Fruit fly (Drosophila melanogaster): ENCODE results near the gene CG5149.

CG5149 gene

dm6 chr2L:7426326-7427066, 38.4 kb upstream of the CG5149 start, which contains the start of gene muc (continued):
- TF ChIP-seq sens (GFP tag): peak; percentile 90
- peak; percentile 6 for TF ChIP-seq NfI (GFP tag; optimal IDR thresholded peaks at IDR 0.05)
- peak; percentile 51; the same call in 1 of the 3 replicates for TF ChIP-seq vnd (GFP tag; IDR thresholded peaks at IDR 0.05; ENCODE audit: partially characterized antibody)
- no peak for TF ChIP-seq CG11723 (GFP tag; optimal IDR thresholded peaks at IDR 0.05)
- TF ChIP-seq Hr3 (GFP tag; optimal IDR thresholded peaks at IDR 0.05): peak; percentile 34
- TF ChIP-seq prd (optimal IDR thresholded peaks at IDR 0.05): no peak
- TF ChIP-seq prd (GFP tag; IDR thresholded peaks at IDR 0.05): 0 out of 3 replicates have a peak, but pooled peaks have one; percentile 19
- TF ChIP-seq CG3281 (GFP tag; optimal IDR thresholded peaks at IDR 0.05): no peak
- TF ChIP-seq lov (optimal IDR thresholded peaks at IDR 0.05): no peak
- no peak for TF ChIP-seq lov (GFP tag; IDR thresholded peaks at IDR 0.05)
- TF ChIP-seq disco-r (GFP tag; optimal IDR thresholded peaks at IDR 0.05): no peak
- TF ChIP-seq CG31365 (tag; optimal IDR thresholded peaks at IDR 0.05): no peak
- TF ChIP-seq CG5245 (GFP tag; optimal IDR thresholded peaks at IDR 0.05): no peak
- TF ChIP-seq unc-4 (GFP tag; IDR thresholded peaks at IDR 0.05; ENCODE audit: partially characterized antibody): peak; percentile 56
- TF ChIP-seq HLH4C (GFP tag; IDR thresholded peaks at IDR 0.05; ENCODE audit: partially characterized antibody): 0 out of 3 replicates have a peak, but pooled peaks have one; percentile 30
- TF ChIP-seq gsb-n (tag; optimal IDR thresholded peaks at IDR 0.05): peak; percentile 23
- TF ChIP-seq CG16815 (GFP tag; optimal IDR thresholded peaks at IDR 0.05): peak; percentile 4
- peak; percentile 7 for TF ChIP-seq CG18764 (GFP tag; optimal IDR thresholded peaks at IDR 0.05)
- TF ChIP-seq Stat92E (GFP tag; optimal IDR thresholded peaks at IDR 0.05): peak in 1 of 3 experiments; percentile 78
- TF ChIP-seq Dek (tag; optimal IDR thresholded peaks at IDR 0.05): peak; percentile 54
- no peak for TF ChIP-seq CG11695 (GFP tag; IDR thresholded peaks at IDR 0.05)
- TF ChIP-seq CG9932 (GFP tag; IDR thresholded peaks at IDR 0.05): peak; percentile 72
- TF ChIP-seq Lhr (GFP tag; optimal IDR thresholded peaks at IDR 0.05): peak; percentile 90
- TF ChIP-seq CG33213 (GFP tag; optimal IDR thresholded peaks at IDR 0.05): peak; percentile 71
- peak; percentile 17 for TF ChIP-seq ind (GFP tag; optimal IDR thresholded peaks at IDR 0.05)
- 0 out of 2 replicates have a peak, but pooled peaks have one; percentile 28 for TF ChIP-seq sisA (GFP tag; IDR thresholded peaks at IDR 0.05)
- peak; percentile 62 for TF ChIP-seq Ets97D (GFP tag; optimal IDR thresholded peaks at IDR 0.05)
- TF ChIP-seq Fer1 (GFP tag; optimal IDR thresholded peaks at IDR 0.05): no peak
- TF ChIP-seq Ptx1 (GFP tag; IDR thresholded peaks at IDR 0.05): peak; percentile 27; the same call in 1 of the 2 replicates
- peak; percentile 59 for TF ChIP-seq CG12769 (tag; optimal IDR thresholded peaks at IDR 0.05)
- TF ChIP-seq ssp (GFP tag; IDR thresholded peaks at IDR 0.05): peak; percentile 98
- TF ChIP-seq CG14441 (GFP tag; IDR thresholded peaks at IDR 0.05): peak; percentile 24; the same call in 1 of the 2 replicates
- no peak for TF ChIP-seq Rx (GFP tag; IDR thresholded peaks at IDR 0.05)
- TF ChIP-seq CG18599 (GFP tag; optimal IDR thresholded peaks at IDR 0.05): peak; percentile 33
- no peak for TF ChIP-seq CG10565 (GFP tag; optimal IDR thresholded peaks at IDR 0.05)
- TF ChIP-seq Myb (GFP tag; optimal IDR thresholded peaks at IDR 0.05): peak; percentile 54
- peak; percentile 59; the same call in 1 of the 2 replicates for TF ChIP-seq chm (GFP tag; IDR thresholded peaks at IDR 0.05)
- 0 out of 2 replicates have a peak, but pooled peaks have one; percentile 18 for TF ChIP-seq CG7372 (GFP tag; IDR thresholded peaks at IDR 0.05)
- TF ChIP-seq esg (GFP tag; conservative IDR thresholded peaks at IDR 0.05): no peak
- peak; percentile 20 for TF ChIP-seq fu2 (GFP tag; optimal IDR thresholded peaks at IDR 0.05)
- TF ChIP-seq CoRest (tag; optimal IDR thresholded peaks at IDR 0.05): peak; percentile 66
- peak; percentile 48 for TF ChIP-seq CG13424 (tag; optimal IDR thresholded peaks at IDR 0.05)
- no peak for TF ChIP-seq Asciz (GFP tag; optimal IDR thresholded peaks at IDR 0.05)
- peak; percentile 54 for TF ChIP-seq CG13775 (GFP tag; optimal IDR thresholded peaks at IDR 0.05)
- TF ChIP-seq CG10147 (GFP tag; optimal IDR thresholded peaks at IDR 0.05): peak; percentile 11
- no peak for TF ChIP-seq Adf1 (GFP tag; IDR thresholded peaks at IDR 0.05)
- peak; percentile 13 for TF ChIP-seq tap (tag; optimal IDR thresholded peaks at IDR 0.05)
- peak; percentile 40; the same call in 2 of the 3 replicates for TF ChIP-seq CG14860 (GFP tag; IDR thresholded peaks at IDR 0.05; ENCODE audit: partially characterized antibody)
- TF ChIP-seq CG15514 (GFP tag; optimal IDR thresholded peaks at IDR 0.05): peak; percentile 42

Measured in whole organism, embryonic.